Worm (Caenorhabditis elegans): ENCODE data around the gene D1053.3.

The D1053.3 gene

ce11 chrX:11690014-11690591 is 46.9 kb downstream of the D1053.3 start, which contains the start of the genes C44C10.10 and C44C10.5:
Gene C44C10.10 (plus strand): TSS chrX:11690314.
Gene C44C10.5 (plus strand): TSS chrX:11690541.
- no peak for TF ChIP-seq dao-5 (tag; optimal IDR thresholded peaks at IDR 0.05)
- TF ChIP-seq W03F9.2 (tag; optimal IDR thresholded peaks at IDR 0.05), result no peak
- TF ChIP-seq him-1 (tag; optimal IDR thresholded peaks at IDR 0.05), result no peak

- TF ChIP-seq him-1 (tag; optimal IDR thresholded peaks at IDR 0.05) (no peak), W03F9.2 (tag; optimal IDR thresholded peaks at IDR 0.05) (no peak), dao-5 (tag; optimal IDR thresholded peaks at IDR 0.05) (no peak)
Observed at ce11 chrX:11687836-11688319, 49.1 kb downstream of the D1053.3 start, which contains the start of gene C44C10.7. Gene C44C10.7 (minus strand): TSS chrX:11688269.

DNA sequence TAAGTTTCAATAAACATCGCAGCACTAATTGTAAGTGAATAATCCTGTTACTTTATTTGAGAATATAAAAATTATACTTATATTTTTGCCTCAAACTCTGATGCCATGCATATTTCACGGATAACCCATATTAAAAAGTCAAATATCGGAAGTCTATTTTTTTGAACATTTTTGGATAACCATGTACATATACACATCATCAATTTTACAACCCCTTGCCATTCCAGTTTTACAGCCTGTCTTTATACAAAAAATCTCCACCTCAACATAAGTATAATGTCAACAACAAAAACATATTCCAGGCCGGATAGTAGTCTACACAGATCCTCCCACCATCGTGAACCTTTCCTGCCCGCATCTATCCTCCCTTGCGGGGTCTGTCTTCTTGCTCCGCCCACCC is 52.7 kb downstream of the D1053.3 start, which contains the start of gene hnd-1:
Gene hnd-1 (plus strand): TSS at position 301 of the 400 bp plus-strand sequence.
- TF ChIP-seq him-1 (tag; optimal IDR thresholded peaks at IDR 0.05), result no peak
- no peak for TF ChIP-seq dao-5 (tag; optimal IDR thresholded peaks at IDR 0.05)
- no peak for TF ChIP-seq W03F9.2 (tag; optimal IDR thresholded peaks at IDR 0.05)

- TF ChIP-seq him-1 (tag; optimal IDR thresholded peaks at IDR 0.05), result no peak
Observed at ce11 chrX:11680851-11681250, 56.1 kb downstream of the D1053.3 start, which contains the start of gene T04F8.7. Gene T04F8.7 (minus strand): TSS chrX:11680980.
